Worm (Caenorhabditis elegans) whole organism, L4/young adult: ENCODE results near the gene nhx-6.
"Not testable (repeated sequence)": the region's sequence is repeated elsewhere in the genome, so short reads cannot be mapped to it uniquely, and the experiment has no call there.

Source experiments
- W03F9.2 ChIP-seq: fragments of 150-350 bp; optimal IDR thresholded peaks from 2 replicates; lab custom pipeline; 2014; ENCODE audit warnings: missing biosample characterization, missing genetic modification characterization
- dao-5 ChIP-seq: sonication (generic microtip); optimal IDR thresholded peaks from 2 replicates; lab custom pipeline; 2016; ENCODE audit warnings: missing genotype, missing genetic modification characterization, moderate library complexity, missing compliant biosample characterization
- him-1 ChIP-seq: sonication (generic microtip); optimal IDR thresholded peaks from 2 replicates; lab custom pipeline; 2016; ENCODE audit warnings: missing genotype, missing genetic modification reagents, missing genetic modification characterization, missing compliant biosample characterization

The nhx-6 gene

ce11 chrII:1650502-1650901 is 20.1 kb upstream of the nhx-6 start, which contains the start of gene fbxb-20:
fbxb-20 (minus strand) TSS chrII:1650602.
- TF ChIP-seq W03F9.2 (tag; lab: Kevin White, UChicago) (no peak), dao-5 (no peak), him-1 (no peak)

- no peak for TF ChIP-seq dao-5
- no peak for TF ChIP-seq W03F9.2 (tag; lab: Kevin White, UChicago)
- TF ChIP-seq him-1: no peak
Observed at ce11 chrII:1651804-1652203, 18.8 kb upstream of the nhx-6 start, which contains the start of gene fbxb-16. fbxb-16 (minus strand) TSS chrII:1651904.

- TF ChIP-seq him-1: no peak
Observed at ce11 chrII:1653397-1653796, 17.2 kb upstream of the nhx-6 start, which contains the start of gene fbxb-15. fbxb-15 (minus strand) TSS chrII:1653497.

ce11 chrII:1654917-1655316 is 15.7 kb upstream of the nhx-6 start, which contains the start of gene btb-12:
btb-12 (plus strand) TSS chrII:1655217.
- TF ChIP-seq dao-5: no peak
- TF ChIP-seq W03F9.2 (tag; lab: Kevin White, UChicago): no peak
- TF ChIP-seq him-1: no peak

- TF ChIP-seq W03F9.2 (tag; lab: Kevin White, UChicago) (no peak), dao-5 (no peak), him-1 (no peak)
Observed at ce11 chrII:1657202-1657601, 13.4 kb upstream of the nhx-6 start, which contains the start of gene ZC204.12. ZC204.12 (minus strand) TSS chrII:1657302.

ce11 chrII:1660888-1661287 is 9.7 kb upstream of the nhx-6 start, which contains the start of gene ZC204.13:
ZC204.13 (minus strand) TSS chrII:1660988.
- not testable (repeated sequence) for TF ChIP-seq W03F9.2 (tag; lab: Kevin White, UChicago); him-1; dao-5

ce11 chrII:1662881-1663280 is 7.7 kb upstream of the nhx-6 start, which contains the start of gene ZC204.14:
ZC204.14 (minus strand) TSS chrII:1662949.
- TF ChIP-seq dao-5 (no peak), him-1 (no peak), W03F9.2 (tag; lab: Kevin White, UChicago) (no peak)

ce11 chrII:1663516-1663915 is 7.1 kb upstream of the nhx-6 start, which contains the start of gene duxl-1:
duxl-1 (plus strand) TSS chrII:1663699.
- TF ChIP-seq dao-5: no peak
- TF ChIP-seq him-1: no peak
- no peak for TF ChIP-seq W03F9.2 (tag; lab: Kevin White, UChicago)

ce11 chrII:1666025-1666424 is 4.6 kb upstream of the nhx-6 start, which contains the start of gene srlf-29:
srlf-29 (plus strand) TSS chrII:1666325.
- TF ChIP-seq dao-5 (no peak), W03F9.2 (tag; lab: Kevin White, UChicago) (no peak), him-1 (no peak)

- no peak for TF ChIP-seq dao-5
- no peak for TF ChIP-seq him-1
- TF ChIP-seq W03F9.2 (tag; lab: Kevin White, UChicago): no peak
Observed at ce11 chrII:1668913-1669312, 1.7 kb upstream of the nhx-6 start, which contains the start of gene srw-97. srw-97 (minus strand) TSS chrII:1669013.

- no peak for TF ChIP-seq W03F9.2 (tag; lab: Kevin White, UChicago)
- no peak for TF ChIP-seq him-1
- TF ChIP-seq dao-5: no peak
Observed at ce11 chrII:1670985-1671384, 356 bp downstream of the nhx-6 start.

- TF ChIP-seq W03F9.2 (tag; lab: Kevin White, UChicago): no peak
- TF ChIP-seq him-1: no peak
- no peak for TF ChIP-seq dao-5
Observed at ce11 chrII:1672673-1673072, 2.0 kb downstream of the nhx-6 start.

ce11 chrII:1676088-1676487 is 5.5 kb downstream of the nhx-6 start, which contains the start of gene fbxb-17:
fbxb-17 (plus strand) TSS chrII:1676388.
- TF ChIP-seq W03F9.2 (tag; lab: Kevin White, UChicago): no peak
- TF ChIP-seq him-1: no peak
- TF ChIP-seq dao-5: no peak

ce11 chrII:1679081-1679480 is 8.5 kb downstream of the nhx-6 start, which contains the start of gene irld-36:
irld-36 (plus strand) TSS chrII:1679381.
- no peak for TF ChIP-seq him-1
- no peak for TF ChIP-seq dao-5
- TF ChIP-seq W03F9.2 (tag; lab: Kevin White, UChicago): no peak

- TF ChIP-seq W03F9.2 (tag; lab: Kevin White, UChicago) (no peak), him-1 (no peak), dao-5 (no peak)
Observed at ce11 chrII:1682218-1682617, 11.6 kb downstream of the nhx-6 start, which contains the start of gene fbxb-26. fbxb-26 (plus strand) TSS chrII:1682518.

ce11 chrII:1683742-1684141 is 13.1 kb downstream of the nhx-6 start, which contains the start of gene fbxb-25:
fbxb-25 (plus strand) TSS chrII:1684042.
- TF ChIP-seq dao-5 (no peak), W03F9.2 (tag; lab: Kevin White, UChicago) (no peak), him-1 (no peak)
